Fruit fly (Drosophila melanogaster) whole organism, prepupa: ENCODE data around the gene Rexo5.

Source experiments
- CG6808 ChIP-seq: fragments of 200-800 bp; sonication (Bioruptor generic); optimal IDR thresholded peaks from 3 replicates; lab custom pipeline; 2017; ENCODE audit warnings: missing biosample characterization, missing genetic modification characterization, mild to moderate bottlenecking, moderate library complexity, missing genetic modification reagents
- Sox15 ChIP-seq: fragments of 200-800 bp; sonication (Bioruptor generic); optimal IDR thresholded peaks from 3 replicates; lab custom pipeline; 2016; ENCODE audit warnings: missing biosample characterization, missing genetic modification characterization
- spab ChIP-seq: fragments of 200-800 bp; sonication (Bioruptor generic); optimal IDR thresholded peaks from 2 replicates; lab custom pipeline; 2017; ENCODE audit warnings: missing biosample characterization, mild to moderate bottlenecking, missing genetic modification characterization, missing genetic modification reagents

DNA sequence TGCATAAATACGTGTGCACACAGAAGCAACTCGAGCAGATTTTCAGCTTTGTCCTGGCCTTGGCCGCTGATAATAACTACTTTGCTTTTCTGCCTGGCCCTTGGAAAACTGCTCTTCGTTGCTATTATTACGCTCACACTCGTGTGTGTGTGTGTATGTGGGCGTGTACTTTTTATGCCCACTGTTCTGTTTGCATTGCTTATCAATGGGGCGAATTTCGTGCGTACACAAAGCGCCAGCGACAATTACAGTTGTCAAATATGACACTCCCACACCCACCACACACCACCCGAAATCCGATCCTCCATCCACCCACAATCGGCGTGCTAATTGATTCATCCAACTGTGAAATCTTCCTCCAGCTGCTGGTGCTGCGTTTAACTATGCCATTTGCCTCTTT lies 9.2 kb downstream of the Rexo5 start:
- no peak for TF ChIP-seq Sox15
- TF ChIP-seq spab (GFP tag; lab: Kevin White, UChicago) = no peak
- no peak for TF ChIP-seq CG6808
